Fruit fly (Drosophila melanogaster): ENCODE results near the gene cin.

cin gene

dm6 chrX:255369-255768, at the start of gene cin (continued):
- TF ChIP-seq Fer2 (tag; optimal IDR thresholded peaks at IDR 0.05) (no peak), dimm (GFP tag; IDR thresholded peaks at IDR 0.05) (no peak), CG43689 (GFP tag; IDR thresholded peaks at IDR 0.05) (no peak), gem (tag; optimal IDR thresholded peaks at IDR 0.05) (peak; percentile 73), Dp (GFP tag; optimal IDR thresholded peaks at IDR 0.05) (no peak), Dbx (GFP tag; IDR thresholded peaks at IDR 0.05) (0 out of 3 replicates have a peak, but pooled peaks have one; percentile 26), MBD-R2 (GFP tag; IDR thresholded peaks at IDR 0.05) (no peak; the same call in none of the 2 replicates), kah (GFP tag; optimal IDR thresholded peaks at IDR 0.05) (no peak), Usf (GFP tag; optimal IDR thresholded peaks at IDR 0.05) (peak; percentile 30), CG33557 (GFP tag; optimal IDR thresholded peaks at IDR 0.05) (peak; percentile 13), CG9876 (GFP tag; optimal IDR thresholded peaks at IDR 0.05) (no peak), ac (GFP tag; optimal IDR thresholded peaks at IDR 0.05) (no peak), dmrt99B (tag; optimal IDR thresholded peaks at IDR 0.05) (no peak), ATbp (GFP tag; optimal IDR thresholded peaks at IDR 0.05) (no peak), CG15696 (tag; optimal IDR thresholded peaks at IDR 0.05) (peak; percentile 21), Antp (GFP tag; optimal IDR thresholded peaks at IDR 0.05) (no peak), pb (GFP tag; optimal IDR thresholded peaks at IDR 0.05) (no peak), sens-2 (GFP tag; IDR thresholded peaks at IDR 0.05) (no peak), slbo (GFP tag; IDR thresholded peaks at IDR 0.05) (peak; percentile 35; the same call in 1 of the 2 replicates), ara (GFP tag; IDR thresholded peaks at IDR 0.05) (no peak), CG4854 (GFP tag; optimal IDR thresholded peaks at IDR 0.05) (no peak), zen2 (GFP tag; IDR thresholded peaks at IDR 0.05; ENCODE audit: partially characterized antibody) (no peak), Myb (GFP tag; optimal IDR thresholded peaks at IDR 0.05) (no peak), Camta (GFP tag; optimal IDR thresholded peaks at IDR 0.05) (no peak), Fer3 (tag; optimal IDR thresholded peaks at IDR 0.05) (peak; percentile 48), CG13296 (GFP tag; optimal IDR thresholded peaks at IDR 0.05) (peak; percentile 21), CG11560 (tag; IDR thresholded peaks at IDR 0.05) (no peak), CG11398 (GFP tag; optimal IDR thresholded peaks at IDR 0.05) (no peak), Ravus (GFP tag; IDR thresholded peaks at IDR 0.05) (no peak), cas (GFP tag; IDR thresholded peaks at IDR 0.05) (no peak), psq (GFP tag; optimal IDR thresholded peaks at IDR 0.05) (no peak), CTCF (GFP tag; optimal IDR thresholded peaks at IDR 0.05) (no peak), ERR (GFP tag; optimal IDR thresholded peaks at IDR 0.05) (no peak), Dek (tag; optimal IDR thresholded peaks at IDR 0.05) (no peak), CG18764 (GFP tag; optimal IDR thresholded peaks at IDR 0.05) (no peak), CG2678 (tag; optimal IDR thresholded peaks at IDR 0.05) (no peak), cato (GFP tag; optimal IDR thresholded peaks at IDR 0.05; ENCODE audit: borderline replicate concordance) (no peak), CG30020 (tag; optimal IDR thresholded peaks at IDR 0.05) (peak; percentile 20), ssp (GFP tag; IDR thresholded peaks at IDR 0.05) (no peak), NC2α (GFP tag; optimal IDR thresholded peaks at IDR 0.05) (no peak), CG3847 (GFP tag; IDR thresholded peaks at IDR 0.05) (no peak), Gsc (GFP tag; IDR thresholded peaks at IDR 0.05) (no peak), Atf-2 (GFP tag; optimal IDR thresholded peaks at IDR 0.05) (no peak), Doc2 (GFP tag; IDR thresholded peaks at IDR 0.05) (no peak), CG7372 (GFP tag; IDR thresholded peaks at IDR 0.05) (no peak), Rx (GFP tag; IDR thresholded peaks at IDR 0.05) (no peak), CG6689 (GFP tag; IDR thresholded peaks at IDR 0.05) (peak; percentile 9; the same call in 1 of the 2 replicates), CG5953 (GFP tag; IDR thresholded peaks at IDR 0.05) (no peak), CG14667 (GFP tag; IDR thresholded peaks at IDR 0.05) (no peak), CG7745 (tag; optimal IDR thresholded peaks at IDR 0.05) (no peak), CG11696 (GFP tag; IDR thresholded peaks at IDR 0.05) (no peak), CG12219 (GFP tag; optimal IDR thresholded peaks at IDR 0.05) (no peak), Adf1 (GFP tag; IDR thresholded peaks at IDR 0.05) (no peak), peb (GFP tag; IDR thresholded peaks at IDR 0.05) (0 out of 2 replicates have a peak, but pooled peaks have one; percentile 13)
